Worm (Caenorhabditis elegans): ENCODE measurements around the gene T26H5.14.

Gene T26H5.14

ce11 chrV:15443708-15444107 lies 5.3 kb upstream of the T26H5.14 start, which contains the start of gene T26H5.10:
Gene T26H5.10, minus strand, starts transcription at chrV:15443808.
- TF ChIP-seq unc-98 (GFP tag; IDR thresholded peaks at IDR 0.05) (no peak), fkh-10 (GFP tag; optimal IDR thresholded peaks at IDR 0.05) (no peak), ama-1 (optimal IDR thresholded peaks at IDR 0.05) (no peak)

- TF ChIP-seq F16B12.6 (tag; optimal IDR thresholded peaks at IDR 0.05) (no peak), sox-4 (tag; optimal IDR thresholded peaks at IDR 0.05) (no peak), ztf-4 (tag; optimal IDR thresholded peaks at IDR 0.05) (no peak), vab-15 (tag; optimal IDR thresholded peaks at IDR 0.05) (no peak), Y116A8C.19 (tag; optimal IDR thresholded peaks at IDR 0.05; ENCODE audit: borderline replicate concordance) (no peak), grh-1 (GFP tag; IDR thresholded peaks at IDR 0.05) (no peak), blmp-1 (tag; optimal IDR thresholded peaks at IDR 0.05) (no peak), aly-2 (tag; optimal IDR thresholded peaks at IDR 0.05) (no peak), skn-1 (tag; optimal IDR thresholded peaks at IDR 0.05) (no peak), efl-3 (GFP tag; optimal IDR thresholded peaks at IDR 0.05) (no peak), nhr-28 (tag; optimal IDR thresholded peaks at IDR 0.05) (no peak), snpc-4 (tag; optimal IDR thresholded peaks at IDR 0.05) (no peak), mef-2 (tag; optimal IDR thresholded peaks at IDR 0.05) (no peak), ama-1 (optimal IDR thresholded peaks at IDR 0.05) (no peak), nhr-11 (tag; optimal IDR thresholded peaks at IDR 0.05) (no peak), lin-15B (tag; optimal IDR thresholded peaks at IDR 0.05) (no peak), ces-1 (GFP tag; optimal IDR thresholded peaks at IDR 0.05) (no peak), pqm-1 (tag; optimal IDR thresholded peaks at IDR 0.05) (no peak), ceh-82 (tag; optimal IDR thresholded peaks at IDR 0.05) (no peak), hpl-2 (GFP tag; optimal IDR thresholded peaks at IDR 0.05) (no peak)
These were observed 4.8 kb upstream of the T26H5.14 start, which contains the start of gene T26H5.11 for ce11 chrV:15444188-15444587. Gene T26H5.11, minus strand, starts transcription at chrV:15444288.

ce11 chrV:15444615-15445014 lies 4.3 kb upstream of the T26H5.14 start, which contains the start of gene T26H5.9:
Gene T26H5.9, plus strand, starts transcription at chrV:15444916.
- no peak for TF ChIP-seq grh-1 (GFP tag; IDR thresholded peaks at IDR 0.05)
- TF ChIP-seq jun-1 (tag; optimal IDR thresholded peaks at IDR 0.05): peak; percentile 27
- peak; percentile 57 for TF ChIP-seq elt-2 (tag; optimal IDR thresholded peaks at IDR 0.05)

ce11 chrV:15445437-15445836 lies 3.5 kb upstream of the T26H5.14 start, which contains the start of gene srh-239:
Gene srh-239, plus strand, starts transcription at chrV:15445737.
- no peak for TF ChIP-seq pqm-1 (tag; optimal IDR thresholded peaks at IDR 0.05)
- TF ChIP-seq isw-1 (GFP tag; IDR thresholded peaks at IDR 0.05): no peak
- no peak for TF ChIP-seq elt-3 (tag; optimal IDR thresholded peaks at IDR 0.05)
- no peak for TF ChIP-seq blmp-1 (tag; optimal IDR thresholded peaks at IDR 0.05)
- no peak for TF ChIP-seq irx-1 (tag; optimal IDR thresholded peaks at IDR 0.05)
- no peak for TF ChIP-seq C34B4.2 (tag; optimal IDR thresholded peaks at IDR 0.05)
- no peak for TF ChIP-seq fkh-8 (tag; optimal IDR thresholded peaks at IDR 0.05)
- TF ChIP-seq nhr-20 (tag; optimal IDR thresholded peaks at IDR 0.05): no peak
- TF ChIP-seq ceh-8 (GFP tag; optimal IDR thresholded peaks at IDR 0.05): no peak
- TF ChIP-seq nhr-237 (tag; optimal IDR thresholded peaks at IDR 0.05): no peak
- no peak for TF ChIP-seq fkh-10 (GFP tag; optimal IDR thresholded peaks at IDR 0.05)
- no peak for TF ChIP-seq zip-4 (GFP tag; optimal IDR thresholded peaks at IDR 0.05)
- TF ChIP-seq nhr-47 (tag; optimal IDR thresholded peaks at IDR 0.05): no peak
- TF ChIP-seq nhr-90 (tag; optimal IDR thresholded peaks at IDR 0.05; ENCODE audit: poor library complexity): no peak
- TF ChIP-seq snu-23 (GFP tag; optimal IDR thresholded peaks at IDR 0.05): no peak

ce11 chrV:15448408-15448807 lies 557 bp upstream of the T26H5.14 start, which contains the start of gene T26H5.4:
Gene T26H5.4, minus strand, starts transcription at chrV:15448701.
- TF ChIP-seq ets-5 (GFP tag; IDR thresholded peaks at IDR 0.05) (no peak), hlh-17 (GFP tag; optimal IDR thresholded peaks at IDR 0.05; ENCODE audit: borderline replicate concordance) (no peak), unc-30 (tag; optimal IDR thresholded peaks at IDR 0.05) (no peak), xbp-1 (tag; optimal IDR thresholded peaks at IDR 0.05) (no peak), elt-2 (tag; optimal IDR thresholded peaks at IDR 0.05) (peak; percentile 95), efl-1 (optimal IDR thresholded peaks at IDR 0.05) (no peak), efl-1 (GFP tag; optimal IDR thresholded peaks at IDR 0.05 in 1 of 2) (peak in 1 of 2 experiments; percentile 73)
